Worm (Caenorhabditis elegans) whole organism, mixed stage, embryonic: ENCODE results near the gene drd-50.

Experiments
- ceh-39 ChIP-seq: fragments of 150-350 bp; optimal IDR thresholded peaks from 2 replicates; lab custom pipeline; 2014; ENCODE audit warnings: missing biosample characterization, missing genetic modification characterization
- ceh-83 ChIP-seq: fragments of 200-800 bp; sonication (Bioruptor generic); optimal IDR thresholded peaks from 2 replicates; lab custom pipeline; 2018; ENCODE audit warnings: mild to moderate bottlenecking, missing genetic modification characterization, missing compliant biosample characterization
- ces-1 ChIP-seq: fragments of 150-350 bp; optimal IDR thresholded peaks from 2 replicates; lab custom pipeline; 2014; ENCODE audit warnings: missing biosample characterization, missing genetic modification reagents, missing genetic modification characterization
- lsy-2 ChIP-seq: fragments of 150-350 bp; optimal IDR thresholded peaks from 2 replicates; lab custom pipeline; 2014; ENCODE audit warnings: missing biosample characterization, missing genetic modification characterization
- nhr-237 ChIP-seq: fragments of 150-350 bp; optimal IDR thresholded peaks from 2 replicates; lab custom pipeline; 2014; ENCODE audit warnings: missing biosample characterization, missing genetic modification characterization
- pha-4 ChIP-seq: fragments of 150-350 bp; optimal IDR thresholded peaks from 2 replicates; lab custom pipeline; 2018; ENCODE audit warnings: missing biosample characterization, missing genetic modification reagents, missing genetic modification characterization
- unc-120 ChIP-seq: sonication (generic microtip); optimal IDR thresholded peaks from 2 replicates; lab custom pipeline; 2017; ENCODE audit warnings: missing genetic modification characterization, missing compliant biosample characterization; ENCODE audit not compliant: poor library complexity, severe bottlenecking
- unc-62 ChIP-seq: fragments of 150-350 bp; optimal IDR thresholded peaks from 2 replicates; lab custom pipeline; 2014; ENCODE audit warnings: missing biosample characterization, missing genetic modification reagents, missing genetic modification characterization

ce11 chrIV:4076690-4077295, 40.7 kb upstream of the drd-50 start:
- TF ChIP-seq unc-120 (tag; lab: Kevin White, UChicago) (no peak), lsy-2 (tag; lab: Kevin White, UChicago) (no peak), ceh-83 (no peak), unc-62 (GFP tag; lab: Kevin White, UChicago) (no peak), pha-4 (tag; lab: Kevin White, UChicago) (no peak), ceh-39 (tag; lab: Kevin White, UChicago) (no peak), ces-1 (GFP tag; lab: Kevin White, UChicago) (no peak), nhr-237 (no peak)
